Worm (Caenorhabditis elegans) whole organism, early embryonic: ENCODE measurements around the gene Y49E10.18.

Source experiments
- B0310.2 ChIP-seq: sonication (generic microtip); optimal IDR thresholded peaks from 2 replicates; lab custom pipeline; 2016; ENCODE audit warnings: mild to moderate bottlenecking, missing genetic modification characterization, missing compliant biosample characterization
- F13C5.2 ChIP-seq: sonication (generic microtip); optimal IDR thresholded peaks from 2 replicates; lab custom pipeline; 2017; ENCODE audit warnings: mild to moderate bottlenecking, missing genetic modification characterization, inconsistent platforms, missing compliant biosample characterization
- aly-1 ChIP-seq: sonication (generic microtip); optimal IDR thresholded peaks from 2 replicates; lab custom pipeline; 2016; ENCODE audit warnings: missing genetic modification characterization, missing compliant biosample characterization
- ama-1 ChIP-seq: fragments of 150-350 bp; optimal IDR thresholded peaks from 2 replicates; lab custom pipeline; 2014
- ceh-13 ChIP-seq: fragments of 200-800 bp; sonication (Bioruptor generic); optimal IDR thresholded peaks from 2 replicates; lab custom pipeline; 2018; ENCODE audit warnings: mild to moderate bottlenecking, missing genetic modification characterization, missing compliant biosample characterization
- ceh-36 ChIP-seq: sonication (generic microtip); optimal IDR thresholded peaks from 2 replicates; lab custom pipeline; 2016; ENCODE audit warnings: missing genetic modification characterization, inconsistent platforms, missing compliant biosample characterization
- ets-7 ChIP-seq: sonication (generic microtip); optimal IDR thresholded peaks from 2 replicates; lab custom pipeline; 2016; ENCODE audit warnings: missing genotype, missing genetic modification characterization, missing compliant biosample characterization
- flt-1 ChIP-seq: fragments of 200-800 bp; sonication (Bioruptor generic); IDR thresholded peaks from 2 replicates; pipeline ENCODE4 v1.3.6; 2022; ENCODE audit warnings: missing genetic modification characterization, missing compliant biosample characterization
- hmg-4 ChIP-seq: fragments of 200-800 bp; sonication (Bioruptor generic); optimal IDR thresholded peaks from 2 replicates; lab custom pipeline; 2018; ENCODE audit warnings: mild to moderate bottlenecking, missing genetic modification characterization, missing compliant biosample characterization
- hnd-1 ChIP-seq: sonication (generic microtip); optimal IDR thresholded peaks from 2 replicates; lab custom pipeline; 2016; ENCODE audit warnings: missing genetic modification characterization, missing compliant biosample characterization
- pes-1 ChIP-seq: fragments of 200-800 bp; sonication (Bioruptor generic); IDR thresholded peaks from 2 replicates; pipeline ENCODE4 v1.3.6; 2022; ENCODE audit warnings: missing genetic modification reagents, missing genetic modification characterization, missing compliant biosample characterization
- scrt-1 ChIP-seq: fragments of 200-800 bp; sonication (Bioruptor generic); IDR thresholded peaks from 2 replicates; pipeline ENCODE4 v1.3.6; 2022; ENCODE audit warnings: missing genetic modification characterization, missing compliant biosample characterization
- tbx-37 ChIP-seq: fragments of 200-800 bp; sonication (Bioruptor generic); conservative IDR thresholded peaks from 2 replicates; pipeline ENCODE4 v1.3.6; 2022; ENCODE audit warnings: missing genetic modification reagents, missing genetic modification characterization, missing compliant biosample characterization

- no peak for TF ChIP-seq ceh-36 (tag; lab: Kevin White, UChicago)
- no peak for TF ChIP-seq ceh-13 (GFP tag; lab: Kevin White, UChicago)
- no peak for TF ChIP-seq B0310.2 (tag; lab: Kevin White, UChicago)
- no peak for TF ChIP-seq hmg-4
- no peak for TF ChIP-seq ama-1 (lab: Kevin White, UChicago)
- no peak for TF ChIP-seq pes-1
- no peak for TF ChIP-seq aly-1 (tag; lab: Kevin White, UChicago)
- no peak for TF ChIP-seq scrt-1 (GFP tag; lab: Robert Waterston, UW)
- TF ChIP-seq hnd-1 (tag; lab: Kevin White, UChicago) = no peak
- no peak for TF ChIP-seq ets-7
- no peak for TF ChIP-seq flt-1 (GFP tag; lab: Robert Waterston, UW)
- no peak for TF ChIP-seq tbx-37 (GFP tag; lab: Robert Waterston, UW)
- no peak for TF ChIP-seq F13C5.2 (tag; lab: Kevin White, UChicago)
Observed at ce11 chrIII:12421708-12422107, 24.2 kb downstream of the Y49E10.18 start, which contains the start of gene tat-1.
